Worm (Caenorhabditis elegans) whole organism, young adult: Measurements from ENCODE around the gene tmbi-4.

Experiments used
- ets-4 ChIP-seq: fragments of 200-800 bp; sonication (Bioruptor generic); optimal IDR thresholded peaks from 2 replicates; lab custom pipeline; 2018; ENCODE audit warnings: mild to moderate bottlenecking, missing genetic modification characterization, missing compliant biosample characterization
- him-1 ChIP-seq: sonication (generic microtip); optimal IDR thresholded peaks from 2 replicates; lab custom pipeline; 2016; ENCODE audit warnings: missing genotype, missing genetic modification reagents, missing genetic modification characterization, missing compliant biosample characterization
- hmg-20 ChIP-seq: fragments of 200-800 bp; sonication (Bioruptor generic); IDR thresholded peaks from 2 replicates; pipeline ENCODE4 v1.3.6; 2022; ENCODE audit warnings: missing genetic modification reagents, missing genetic modification characterization, missing compliant biosample characterization

- TF ChIP-seq him-1 (tag; lab: Kevin White, UChicago) (no peak), ets-4 (GFP tag; lab: Kevin White, UChicago) (no peak), hmg-20 (no peak)
Observed at ce11 chrX:9182140-9182539, 31.6 kb downstream of the tmbi-4 start, which contains the start of gene Y81B9A.3.
